Worm (Caenorhabditis elegans) whole organism, late embryonic: Measurements from ENCODE around the gene T10B10.9.

Experiments
- C08G9.2 ChIP-seq: sonication (generic microtip); optimal IDR thresholded peaks from 2 replicates; lab custom pipeline; 2016; ENCODE audit warnings: mild to moderate bottlenecking, missing genetic modification characterization, moderate library complexity, missing compliant biosample characterization
- C38D4.7 ChIP-seq: fragments of 200-800 bp; sonication (Bioruptor generic); optimal IDR thresholded peaks from 2 replicates; lab custom pipeline; 2018; ENCODE audit warnings: mild to moderate bottlenecking, missing genetic modification characterization, moderate library complexity, missing compliant biosample characterization
- K09A11.1 ChIP-seq: sonication (generic microtip); optimal IDR thresholded peaks from 2 replicates; lab custom pipeline; 2017; ENCODE audit warnings: antibody characterized with exemption, mild to moderate bottlenecking, missing genetic modification characterization, missing compliant biosample characterization; ENCODE audit not compliant: insufficient read depth
- Y22D7AL.16 ChIP-seq: sonication (generic microtip); optimal IDR thresholded peaks from 2 replicates; lab custom pipeline; 2016; ENCODE audit warnings: missing genetic modification characterization, missing compliant biosample characterization
- ceh-14 ChIP-seq: sonication (generic microtip); optimal IDR thresholded peaks from 2 replicates; lab custom pipeline; 2016; ENCODE audit warnings: missing genotype, missing genetic modification characterization, missing compliant biosample characterization
- ceh-18 ChIP-seq: sonication (generic microtip); optimal IDR thresholded peaks from 2 replicates; lab custom pipeline; 2016; ENCODE audit warnings: missing genetic modification characterization, missing compliant biosample characterization
- ceh-19 ChIP-seq: fragments of 200-800 bp; sonication (Bioruptor generic); optimal IDR thresholded peaks from 2 replicates; lab custom pipeline; 2018; ENCODE audit warnings: mild to moderate bottlenecking, missing genetic modification characterization, missing compliant biosample characterization
- ceh-2 ChIP-seq: sonication (generic microtip); optimal IDR thresholded peaks from 2 replicates; lab custom pipeline; 2016; ENCODE audit warnings: missing genotype, missing genetic modification characterization, missing compliant biosample characterization
- ceh-22 ChIP-seq: sonication (generic microtip); optimal IDR thresholded peaks from 2 replicates; lab custom pipeline; 2017; ENCODE audit warnings: missing biosample characterization, missing genetic modification characterization
- ceh-34 ChIP-seq: sonication (generic microtip); optimal IDR thresholded peaks from 2 replicates; lab custom pipeline; 2016; ENCODE audit warnings: mild to moderate bottlenecking, missing genetic modification characterization, missing compliant biosample characterization
- ceh-48 ChIP-seq: sonication (generic microtip); optimal IDR thresholded peaks from 2 replicates; lab custom pipeline; 2016; ENCODE audit warnings: missing genetic modification characterization, inconsistent platforms, missing compliant biosample characterization
- ceh-6 ChIP-seq: fragments of 200-800 bp; sonication (Bioruptor generic); optimal IDR thresholded peaks from 2 replicates; lab custom pipeline; 2018; ENCODE audit warnings: mild to moderate bottlenecking, missing genetic modification characterization, missing compliant biosample characterization
- che-1 ChIP-seq: sonication (generic microtip); optimal IDR thresholded peaks from 2 replicates; lab custom pipeline; 2016; ENCODE audit warnings: mild to moderate bottlenecking, missing genetic modification characterization, missing compliant biosample characterization
- dmd-4 ChIP-seq: sonication (generic microtip); optimal IDR thresholded peaks from 2 replicates; lab custom pipeline; 2016; ENCODE audit warnings: borderline replicate concordance, missing genetic modification characterization, missing compliant biosample characterization
- dve-1 ChIP-seq: sonication (generic microtip); optimal IDR thresholded peaks from 2 replicates; lab custom pipeline; 2017; ENCODE audit warnings: antibody characterized with exemption, mild to moderate bottlenecking, missing genetic modification characterization, missing compliant biosample characterization
- elt-2 ChIP-seq: sonication (generic microtip); optimal IDR thresholded peaks from 2 replicates; lab custom pipeline; 2016; ENCODE audit warnings: missing genetic modification reagents, missing genetic modification characterization, missing compliant biosample characterization
- eyg-1 ChIP-seq: sonication (generic microtip); optimal IDR thresholded peaks from 2 replicates; lab custom pipeline; 2016; ENCODE audit warnings: missing genotype, missing genetic modification characterization, missing compliant biosample characterization
- fax-1 ChIP-seq: sonication (generic microtip); optimal IDR thresholded peaks from 2 replicates; lab custom pipeline; 2016; ENCODE audit warnings: missing genotype, missing genetic modification characterization, missing compliant biosample characterization
- fkh-10 ChIP-seq: fragments of 150-350 bp; optimal IDR thresholded peaks from 2 replicates; lab custom pipeline; 2014; ENCODE audit warnings: missing biosample characterization, missing genetic modification reagents, missing genetic modification characterization
- fkh-6 ChIP-seq: sonication (generic microtip); optimal IDR thresholded peaks from 2 replicates; lab custom pipeline; 2016; ENCODE audit warnings: missing genetic modification characterization, missing compliant biosample characterization
- gmeb-2 ChIP-seq: sonication (generic microtip); optimal IDR thresholded peaks from 2 replicates; lab custom pipeline; 2016; ENCODE audit warnings: missing genetic modification characterization, inconsistent platforms, missing compliant biosample characterization
- hlh-13 ChIP-seq: fragments of 200-800 bp; sonication (Bioruptor generic); optimal IDR thresholded peaks from 2 replicates; lab custom pipeline; 2018; ENCODE audit warnings: mild to moderate bottlenecking, missing genetic modification characterization, missing compliant biosample characterization
- hlh-15 ChIP-seq: sonication (generic microtip); optimal IDR thresholded peaks from 2 replicates; lab custom pipeline; 2016; ENCODE audit warnings: missing genetic modification characterization, missing compliant biosample characterization
- lim-6 ChIP-seq: sonication (generic microtip); optimal IDR thresholded peaks from 2 replicates; lab custom pipeline; 2016; ENCODE audit warnings: missing genetic modification characterization, missing compliant biosample characterization
- madf-2 ChIP-seq: sonication (generic microtip); optimal IDR thresholded peaks from 2 replicates; lab custom pipeline; 2017; ENCODE audit warnings: missing genetic modification characterization, missing compliant biosample characterization
- mec-3 ChIP-seq: sonication (generic microtip); optimal IDR thresholded peaks from 2 replicates; lab custom pipeline; 2016; ENCODE audit warnings: borderline replicate concordance, missing genetic modification characterization, missing compliant biosample characterization
- nhr-11 ChIP-seq: fragments of 150-350 bp; optimal IDR thresholded peaks from 2 replicates; lab custom pipeline; 2014; ENCODE audit warnings: missing biosample characterization, missing genetic modification characterization
- nhr-232 ChIP-seq: sonication (generic microtip); optimal IDR thresholded peaks from 2 replicates; lab custom pipeline; 2016; ENCODE audit warnings: missing genetic modification characterization, missing compliant biosample characterization
- npax-4 ChIP-seq: sonication (generic microtip); optimal IDR thresholded peaks from 2 replicates; lab custom pipeline; 2016; ENCODE audit warnings: missing genetic modification characterization, missing compliant biosample characterization
- pag-3 ChIP-seq: sonication (generic microtip); optimal IDR thresholded peaks from 2 replicates; lab custom pipeline; 2016; ENCODE audit warnings: missing compliant biosample characterization, missing genetic modification characterization, borderline replicate concordance
- pha-4 ChIP-seq: fragments of 150-350 bp; optimal IDR thresholded peaks from 2 replicates; lab custom pipeline; 2018; ENCODE audit warnings: missing biosample characterization, missing genetic modification reagents, missing genetic modification characterization
- pqm-1 ChIP-seq: sonication (generic microtip); optimal IDR thresholded peaks from 2 replicates; lab custom pipeline; 2016; ENCODE audit warnings: missing genetic modification characterization, missing compliant biosample characterization
- pros-1 ChIP-seq: fragments of 150-350 bp; optimal IDR thresholded peaks from 2 replicates; lab custom pipeline; 2014; ENCODE audit warnings: missing biosample characterization, missing genetic modification reagents, missing genetic modification characterization
- ref-2 ChIP-seq: sonication (generic microtip); optimal IDR thresholded peaks from 2 replicates; lab custom pipeline; 2016; ENCODE audit warnings: missing genetic modification characterization, missing compliant biosample characterization
- rnt-1 ChIP-seq: sonication (generic microtip); optimal IDR thresholded peaks from 2 replicates; lab custom pipeline; 2016; ENCODE audit warnings: missing genetic modification characterization, missing compliant biosample characterization
- sdc-2 ChIP-seq: sonication (generic microtip); optimal IDR thresholded peaks from 2 replicates; lab custom pipeline; 2016; ENCODE audit warnings: missing genotype, missing genetic modification characterization, missing compliant biosample characterization
- tbx-2 ChIP-seq: sonication (generic microtip); optimal IDR thresholded peaks from 2 replicates; lab custom pipeline; 2016; ENCODE audit warnings: missing genetic modification characterization, missing compliant biosample characterization
- unc-42 ChIP-seq: sonication (generic microtip); optimal IDR thresholded peaks from 2 replicates; lab custom pipeline; 2016; ENCODE audit warnings: missing genotype, missing genetic modification characterization, missing compliant biosample characterization
- unc-55 ChIP-seq: sonication (generic microtip); optimal IDR thresholded peaks from 2 replicates; lab custom pipeline; 2017; ENCODE audit warnings: missing biosample characterization, missing genetic modification reagents, missing genetic modification characterization

The T10B10.9 gene

DNA sequence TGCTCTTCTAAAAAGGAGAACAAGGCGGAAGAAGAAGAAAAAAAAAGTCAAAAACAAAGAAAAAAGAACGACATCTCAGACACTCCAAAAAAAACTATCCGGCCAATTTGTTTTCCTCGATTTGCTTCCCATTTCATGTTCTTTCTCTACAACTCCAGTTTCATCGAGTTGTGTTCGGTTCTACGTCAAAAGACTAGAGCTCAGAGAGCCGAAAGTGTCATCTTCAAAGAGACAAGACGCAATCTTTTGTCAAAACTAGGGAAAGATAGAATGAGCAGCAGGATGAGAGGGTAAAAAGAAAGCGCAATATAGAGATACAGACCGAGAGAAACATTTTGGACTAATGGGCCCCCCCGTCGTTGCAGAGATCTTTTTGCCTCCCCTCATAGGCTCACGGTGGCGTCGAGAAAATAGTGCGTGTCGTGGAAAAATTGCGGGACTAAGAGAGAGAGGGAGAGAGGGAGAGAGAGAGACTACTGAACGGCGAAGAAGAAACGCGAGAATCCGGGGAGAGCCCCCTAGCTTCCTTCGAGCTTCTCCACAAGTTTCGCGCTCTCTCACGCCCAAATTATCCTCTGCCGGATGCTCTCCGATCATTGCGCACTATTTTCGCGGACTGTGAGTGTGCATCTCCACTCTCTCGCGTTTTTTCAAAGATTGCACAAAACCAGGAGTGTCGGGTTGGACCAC is 24.9 kb downstream of the T10B10.9 start (continued):
- TF ChIP-seq dmd-4, result no peak
- peak; percentile 89 for TF ChIP-seq unc-42 (tag; lab: Kevin White, UChicago)
- TF ChIP-seq npax-4 (tag; lab: Kevin White, UChicago), result no peak
- peak; percentile 74 for TF ChIP-seq ceh-34 (tag; lab: Kevin White, UChicago)
- no peak for TF ChIP-seq C38D4.7 (GFP tag; lab: Kevin White, UChicago)
- no peak for TF ChIP-seq pqm-1 (tag; lab: Kevin White, UChicago)
- TF ChIP-seq K09A11.1, result no peak

DNA sequence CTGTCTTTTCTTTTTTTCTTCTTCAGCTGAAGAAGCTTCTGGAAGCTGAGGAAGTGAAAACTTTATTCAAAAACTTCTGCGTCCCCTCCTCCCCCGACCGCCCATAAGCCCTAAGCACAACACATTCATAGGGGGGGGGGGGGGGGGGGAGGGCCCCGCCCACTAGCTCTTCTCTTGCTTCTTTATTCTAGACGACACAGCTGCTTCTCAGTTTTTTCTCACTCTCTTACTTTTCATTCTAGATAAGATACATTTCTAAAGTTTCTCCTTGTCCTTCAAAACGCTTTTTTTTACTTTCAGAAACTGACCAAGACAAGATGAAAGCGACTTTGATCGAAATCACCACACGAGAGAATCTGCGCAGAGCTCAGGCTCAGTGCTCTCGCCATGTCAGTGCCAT is 25.6 kb downstream of the T10B10.9 start, which contains the start of gene T10B10.4:
TSS of gene T10B10.4 (plus strand) at position 301 of the 400 bp plus-strand sequence.
- no peak for TF ChIP-seq pqm-1 (tag; lab: Kevin White, UChicago)
- no peak for TF ChIP-seq ceh-22 (tag; lab: Kevin White, UChicago)
- TF ChIP-seq unc-55 (GFP tag; lab: Kevin White, UChicago), result no peak
- no peak for TF ChIP-seq madf-2 (tag; lab: Kevin White, UChicago)
- no peak for TF ChIP-seq hlh-15 (tag; lab: Kevin White, UChicago)

DNA sequence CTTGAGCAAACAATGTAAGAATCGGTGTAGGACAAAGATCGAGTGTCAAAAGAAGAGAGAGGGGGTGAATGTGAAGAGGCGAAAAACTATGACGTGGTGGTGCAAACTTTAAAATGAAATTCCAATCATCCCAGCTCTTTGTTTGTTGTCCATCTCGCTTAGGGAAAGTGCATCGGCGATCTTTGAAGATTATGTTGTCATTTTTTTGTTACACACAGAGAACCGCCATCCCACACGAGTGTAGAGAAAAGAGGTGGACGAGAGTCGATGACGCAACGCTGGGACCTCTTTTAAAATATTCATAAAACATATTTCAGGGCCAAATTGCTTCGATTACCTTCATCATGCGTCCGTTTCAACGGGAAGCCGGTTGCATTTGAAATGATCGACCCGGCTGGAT is 27.2 kb downstream of the T10B10.9 start:
- TF ChIP-seq ceh-14 (tag; lab: Kevin White, UChicago) (no peak), npax-4 (tag; lab: Kevin White, UChicago) (no peak), C38D4.7 (GFP tag; lab: Kevin White, UChicago) (no peak), C08G9.2 (no peak)
- TF ChIP-seq, all 69 proteins: peak for 0

DNA sequence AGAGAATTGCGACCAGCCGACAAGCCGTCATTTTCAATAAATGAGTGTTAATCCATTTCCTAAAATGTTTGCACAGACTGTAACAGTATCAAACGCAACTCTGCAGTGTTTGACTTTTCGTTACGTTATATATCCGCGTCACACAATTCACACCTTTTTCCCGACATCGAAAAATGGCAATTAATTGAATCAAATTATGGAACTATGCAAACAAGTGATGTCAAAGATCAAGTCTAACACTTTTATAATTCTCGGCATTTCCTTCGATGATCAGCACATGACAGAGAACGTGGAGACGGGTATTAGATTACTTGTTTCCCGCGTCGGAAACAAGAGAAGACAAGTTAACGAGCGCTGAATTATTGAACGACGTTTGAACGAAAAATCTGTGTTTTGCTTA is 30.1 kb downstream of the T10B10.9 start, which contains the start of gene phat-6:
TSS of gene phat-6 (minus strand) at position 101 of the 400 bp plus-strand sequence.
- TF ChIP-seq ceh-19 (GFP tag; lab: Kevin White, UChicago), result no peak
- no peak for TF ChIP-seq ref-2 (tag; lab: Kevin White, UChicago)

DNA sequence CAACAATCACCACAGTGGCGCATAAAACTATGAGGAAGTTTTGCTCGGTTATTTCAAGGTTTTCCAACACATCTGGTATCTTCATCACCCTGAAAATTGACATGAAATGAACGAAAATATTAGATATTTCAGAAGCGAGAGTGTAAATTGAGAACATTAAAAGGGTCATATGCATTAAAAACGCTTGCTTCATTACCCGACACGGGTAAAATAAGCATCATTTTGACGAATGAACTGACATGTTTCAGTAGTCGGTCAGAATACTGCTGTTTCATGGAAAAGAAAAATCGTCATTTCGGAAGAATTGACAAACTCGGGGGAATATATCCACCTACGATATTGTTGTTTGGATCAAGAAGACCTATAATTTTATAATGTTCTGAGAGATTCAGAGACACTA is 34.8 kb downstream of the T10B10.9 start, which contains the start of gene snt-7:
TSS of gene snt-7 (minus strand) at position 101 of the 400 bp plus-strand sequence.
- TF ChIP-seq nhr-232 (tag; lab: Kevin White, UChicago) (no peak), tbx-2 (tag; lab: Kevin White, UChicago) (no peak)
- TF ChIP-seq, all 69 proteins: peak for 0

DNA sequence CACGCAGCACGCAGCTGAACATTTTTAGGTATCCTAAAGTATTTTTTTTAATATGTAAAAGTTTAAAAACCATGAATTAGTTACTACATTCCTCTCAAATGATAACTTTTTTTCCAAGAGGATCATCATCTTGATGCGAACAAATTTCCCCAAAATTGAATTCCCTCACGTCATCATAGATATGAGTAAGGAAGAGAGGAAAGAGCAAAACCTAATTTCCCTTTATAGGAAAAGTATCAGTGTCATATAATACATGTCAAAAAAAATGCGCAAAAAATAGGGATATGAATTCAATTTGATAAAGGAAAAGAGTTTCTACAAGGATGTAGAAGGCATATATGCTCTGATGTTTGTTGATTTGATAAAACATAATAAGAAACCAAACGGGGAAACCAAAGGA is 35.9 kb downstream of the T10B10.9 start:
- TF ChIP-seq unc-42 (tag; lab: Kevin White, UChicago), result peak; percentile 63
- TF ChIP-seq nhr-11 (tag; lab: Kevin White, UChicago), result no peak
- TF ChIP-seq pha-4 (tag; lab: Kevin White, UChicago), result no peak
- no peak for TF ChIP-seq lim-6 (tag; lab: Kevin White, UChicago)
- TF ChIP-seq madf-2 (tag; lab: Kevin White, UChicago), result no peak

DNA sequence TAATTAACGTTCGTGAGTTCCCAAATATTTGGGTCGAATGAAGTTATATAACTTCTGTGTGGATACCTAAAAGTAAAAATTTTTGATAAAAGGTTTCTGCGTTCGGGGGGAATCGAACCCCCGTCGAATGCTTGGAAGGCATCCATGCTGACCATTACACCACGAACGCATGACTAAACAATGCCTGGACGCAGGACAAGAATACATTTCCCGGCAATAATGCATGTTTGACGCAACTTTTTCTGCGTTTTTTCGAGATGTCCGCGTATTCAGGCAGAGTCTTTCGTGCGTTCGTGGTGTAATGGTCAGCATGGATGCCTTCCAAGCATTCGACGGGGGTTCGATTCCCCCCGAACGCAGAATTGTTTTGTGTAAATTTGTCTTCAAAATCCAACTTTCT is 36.5 kb downstream of the T10B10.9 start:
- TF ChIP-seq rnt-1 (no peak), gmeb-2 (peak; percentile 14), elt-2 (tag; lab: Kevin White, UChicago) (peak; percentile 17), sdc-2 (tag; lab: Kevin White, UChicago) (no peak), ceh-48 (tag; lab: Kevin White, UChicago) (no peak), ceh-18 (tag; lab: Kevin White, UChicago) (no peak), pha-4 (tag; lab: Kevin White, UChicago) (no peak), hlh-13 (no peak), dve-1 (tag; lab: Kevin White, UChicago) (no peak), K09A11.1 (no peak), Y22D7AL.16 (tag; lab: Kevin White, UChicago) (no peak), pqm-1 (tag; lab: Kevin White, UChicago) (no peak), unc-55 (GFP tag; lab: Kevin White, UChicago) (no peak), mec-3 (tag; lab: Kevin White, UChicago) (no peak), fax-1 (tag; lab: Kevin White, UChicago) (no peak), pag-3 (tag; lab: Kevin White, UChicago) (no peak), pros-1 (tag; lab: Kevin White, UChicago) (no peak), che-1 (tag; lab: Kevin White, UChicago) (no peak), ceh-2 (tag; lab: Kevin White, UChicago) (no peak), eyg-1 (tag; lab: Kevin White, UChicago) (no peak), fkh-6 (tag; lab: Kevin White, UChicago) (no peak), ceh-19 (GFP tag; lab: Kevin White, UChicago) (no peak), fkh-10 (GFP tag; lab: Kevin White, UChicago) (no peak), ceh-6 (GFP tag; lab: Kevin White, UChicago) (peak; percentile 20)
